Fruit fly (Drosophila melanogaster): Measurements from ENCODE around the gene CG42780.

The CG42780 gene

dm6 chrX:7299399-7300355 lies 32.3 kb downstream of the CG42780 start (continued):
- TF ChIP-seq CG6175 (GFP tag; IDR thresholded peaks at IDR 0.05) (peak; percentile 99), CG6813 (GFP tag; optimal IDR thresholded peaks at IDR 0.05) (peak; percentile 38), CG15696 (tag; optimal IDR thresholded peaks at IDR 0.05) (peak; percentile 12), chn (GFP tag; optimal IDR thresholded peaks at IDR 0.05) (peak; percentile 24), pum (GFP tag; optimal IDR thresholded peaks at IDR 0.05) (peak; percentile 10), nmo (GFP tag; optimal IDR thresholded peaks at IDR 0.05) (peak; percentile 48), Dll (GFP tag; IDR thresholded peaks at IDR 0.05; ENCODE audit: partially characterized antibody) (no peak), CG6854 (GFP tag; optimal IDR thresholded peaks at IDR 0.05) (no peak), tio (GFP tag; optimal IDR thresholded peaks at IDR 0.05) (peak; percentile 17), CG9797 (GFP tag; optimal IDR thresholded peaks at IDR 0.05) (no peak), ash1 (GFP tag; optimal IDR thresholded peaks at IDR 0.05) (no peak), CG7745 (tag; optimal IDR thresholded peaks at IDR 0.05) (no peak), CG9932 (GFP tag; IDR thresholded peaks at IDR 0.05) (peak; percentile 58), zen2 (GFP tag; IDR thresholded peaks at IDR 0.05; ENCODE audit: partially characterized antibody) (0 out of 3 replicates have a peak, but pooled peaks have one; percentile 17), CG9727 (GFP tag; optimal IDR thresholded peaks at IDR 0.05) (peak; percentile 21), CG6272 (GFP tag; IDR thresholded peaks at IDR 0.05) (0 out of 2 replicates have a peak, but pooled peaks have one; percentile 7), CG6689 (GFP tag; IDR thresholded peaks at IDR 0.05) (peak; percentile 43; the same call in 1 of the 2 replicates), CG8281 (tag; optimal IDR thresholded peaks at IDR 0.05) (peak; percentile 7), CG18262 (tag; optimal IDR thresholded peaks at IDR 0.05) (peak; percentile 61), CG11560 (tag; IDR thresholded peaks at IDR 0.05) (0 out of 3 replicates have a peak, but pooled peaks have one; percentile 9), CG12391 (tag; optimal IDR thresholded peaks at IDR 0.05) (peak; percentile 43), pho (GFP tag; optimal IDR thresholded peaks at IDR 0.05) (peak; percentile 19), CG18599 (GFP tag; optimal IDR thresholded peaks at IDR 0.05) (peak; percentile 67), CG15269 (tag; optimal IDR thresholded peaks at IDR 0.05) (peak; percentile 66), CG7357 (GFP tag; IDR thresholded peaks at IDR 0.05) (peak; percentile 50; the same call in 2 of the 3 replicates), ttk (GFP tag; IDR thresholded peaks at IDR 0.05) (peak; percentile 38; the same call in 1 of the 2 replicates), CG43689 (GFP tag; IDR thresholded peaks at IDR 0.05) (no peak), nerfin-1 (tag; optimal IDR thresholded peaks at IDR 0.05) (peak; percentile 36), fu2 (GFP tag; optimal IDR thresholded peaks at IDR 0.05) (no peak), H15 (GFP tag; IDR thresholded peaks at IDR 0.05) (peak; percentile 26; the same call in 1 of the 3 replicates), CG10147 (GFP tag; optimal IDR thresholded peaks at IDR 0.05) (peak; percentile 32), toy (GFP tag; IDR thresholded peaks at IDR 0.05) (no peak), CG8765 (GFP tag; IDR thresholded peaks at IDR 0.05) (no peak), CG10543 (GFP tag; optimal IDR thresholded peaks at IDR 0.05) (peak; percentile 22), Jarid2 (GFP tag; optimal IDR thresholded peaks at IDR 0.05) (peak; percentile 35), stwl (tag; optimal IDR thresholded peaks at IDR 0.05) (no peak), Xbp1 (GFP tag; optimal IDR thresholded peaks at IDR 0.05) (peak; percentile 35), Deaf1 (tag; optimal IDR thresholded peaks at IDR 0.05) (peak; percentile 25), Drgx (GFP tag; IDR thresholded peaks at IDR 0.05) (peak; percentile 61), CG17359 (tag; optimal IDR thresholded peaks at IDR 0.05) (peak; percentile 43), Fer2 (tag; optimal IDR thresholded peaks at IDR 0.05) (no peak), otp (GFP tag; IDR thresholded peaks at IDR 0.05) (0 out of 3 replicates have a peak, but pooled peaks have one; percentile 24), jing (GFP tag; optimal IDR thresholded peaks at IDR 0.05) (peak; percentile 11), Blimp-1 (GFP tag; optimal IDR thresholded peaks at IDR 0.05) (peak; percentile 38), wor (GFP tag; IDR thresholded peaks at IDR 0.05) (0 out of 2 replicates have a peak, but pooled peaks have one; percentile 19), Nf-YC (tag; optimal IDR thresholded peaks at IDR 0.05) (peak; percentile 22), klu (GFP tag; IDR thresholded peaks at IDR 0.05) (peak; percentile 32; the same call in 1 of the 2 replicates)
